Fruit fly (Drosophila melanogaster): ENCODE data around the gene CG5953.

The CG5953 gene

DNA sequence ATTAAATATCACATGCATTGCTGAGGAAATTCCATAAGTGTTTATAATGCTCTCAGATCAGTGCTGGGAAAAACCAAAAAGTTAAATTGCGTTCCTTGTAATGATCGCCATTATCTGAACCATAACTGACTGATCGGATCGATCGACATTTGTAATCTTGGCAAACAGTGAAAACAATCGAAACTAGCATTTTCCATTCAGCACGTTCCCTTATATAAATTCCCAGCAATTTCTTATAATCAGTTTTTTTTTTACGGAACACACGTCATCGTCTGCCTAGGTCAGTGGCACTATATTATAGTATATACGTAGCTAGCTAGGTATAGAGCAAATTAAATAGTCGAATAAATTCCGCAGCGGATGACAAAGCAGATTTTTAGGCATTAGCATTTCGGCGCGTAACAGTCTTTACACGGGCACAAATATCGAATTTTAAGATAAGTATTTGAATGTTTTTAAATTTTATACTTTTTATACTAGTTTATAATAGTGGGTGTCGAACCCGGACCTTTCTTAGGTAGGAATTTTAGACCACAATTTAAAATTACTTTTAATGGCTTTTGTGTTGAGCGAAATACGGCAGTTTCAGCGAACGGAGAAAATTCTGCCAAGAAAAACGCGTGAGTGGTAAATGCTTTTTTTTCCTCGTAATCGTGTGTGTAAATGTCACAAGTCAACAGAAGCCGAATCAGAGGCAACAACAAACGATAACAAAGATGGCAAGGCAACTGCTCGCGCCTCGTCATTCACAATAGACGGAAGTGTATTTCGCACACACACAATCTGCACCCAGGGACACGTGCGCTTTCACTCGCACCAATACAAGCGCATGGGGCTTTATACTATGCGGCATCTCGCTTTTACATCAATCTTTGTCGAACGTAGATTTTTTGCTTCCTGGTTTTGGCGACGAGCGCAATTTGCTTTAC lies 2.9 kb downstream of the CG5953 start:
- TF ChIP-seq pan (optimal IDR thresholded peaks at IDR 0.05) = no peak
- TF ChIP-seq CG8478 (optimal IDR thresholded peaks at IDR 0.05) = no peak
- no peak for TF ChIP-seq EcR (GFP tag; optimal IDR thresholded peaks at IDR 0.05)
- TF ChIP-seq Dll (optimal IDR thresholded peaks at IDR 0.05) = no peak
- TF ChIP-seq usp (GFP tag; optimal IDR thresholded peaks at IDR 0.05) = no peak
- no peak for TF ChIP-seq psq (optimal IDR thresholded peaks at IDR 0.05)

DNA sequence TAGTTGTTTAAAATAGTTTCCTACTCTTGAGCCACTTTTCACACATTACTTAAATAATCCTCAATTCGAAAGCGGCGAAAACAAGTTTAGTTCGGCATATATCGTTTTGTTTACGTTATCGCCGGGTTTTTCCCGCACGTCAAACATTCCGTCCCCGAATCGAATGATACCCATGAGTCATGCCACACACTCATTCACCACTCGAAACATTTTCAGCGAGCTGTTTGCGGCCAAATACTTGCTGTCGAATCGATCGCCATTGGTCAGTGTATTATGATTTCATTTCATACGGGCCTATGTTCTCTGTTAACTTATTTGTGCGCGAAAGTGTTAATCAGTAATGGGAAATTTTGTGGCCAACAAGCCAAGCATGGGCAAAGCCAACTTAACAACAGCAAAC lies 4.2 kb downstream of the CG5953 start:
- TF ChIP-seq usp (GFP tag; optimal IDR thresholded peaks at IDR 0.05) (no peak), CG8478 (optimal IDR thresholded peaks at IDR 0.05) (no peak)

DNA sequence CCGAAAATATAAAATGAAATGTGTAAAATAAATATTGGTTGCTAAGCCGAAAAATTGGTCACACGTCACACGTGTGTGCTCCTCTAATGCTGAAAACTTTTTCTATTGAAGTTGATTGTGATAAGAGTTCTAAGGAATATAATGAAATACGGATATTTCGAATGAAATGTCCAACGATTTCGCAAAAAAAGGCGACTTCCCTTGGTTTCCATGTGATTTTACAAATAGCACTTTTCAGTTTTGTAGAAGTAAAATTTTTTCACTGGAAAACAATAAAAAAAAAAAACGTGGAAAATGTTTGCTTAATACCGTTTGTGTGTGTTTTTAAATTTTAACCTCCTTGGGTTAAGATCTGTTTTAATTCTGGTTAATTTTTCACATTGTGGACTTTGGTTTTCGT lies 6.1 kb downstream of the CG5953 start:
- TF ChIP-seq usp (GFP tag; optimal IDR thresholded peaks at IDR 0.05) = no peak
- no peak for TF ChIP-seq Dll (optimal IDR thresholded peaks at IDR 0.05)
- no peak for TF ChIP-seq EcR (GFP tag; optimal IDR thresholded peaks at IDR 0.05)
- no peak for TF ChIP-seq pan (optimal IDR thresholded peaks at IDR 0.05)
- TF ChIP-seq psq (optimal IDR thresholded peaks at IDR 0.05) = no peak
- TF ChIP-seq CG8478 (optimal IDR thresholded peaks at IDR 0.05) = no peak

DNA sequence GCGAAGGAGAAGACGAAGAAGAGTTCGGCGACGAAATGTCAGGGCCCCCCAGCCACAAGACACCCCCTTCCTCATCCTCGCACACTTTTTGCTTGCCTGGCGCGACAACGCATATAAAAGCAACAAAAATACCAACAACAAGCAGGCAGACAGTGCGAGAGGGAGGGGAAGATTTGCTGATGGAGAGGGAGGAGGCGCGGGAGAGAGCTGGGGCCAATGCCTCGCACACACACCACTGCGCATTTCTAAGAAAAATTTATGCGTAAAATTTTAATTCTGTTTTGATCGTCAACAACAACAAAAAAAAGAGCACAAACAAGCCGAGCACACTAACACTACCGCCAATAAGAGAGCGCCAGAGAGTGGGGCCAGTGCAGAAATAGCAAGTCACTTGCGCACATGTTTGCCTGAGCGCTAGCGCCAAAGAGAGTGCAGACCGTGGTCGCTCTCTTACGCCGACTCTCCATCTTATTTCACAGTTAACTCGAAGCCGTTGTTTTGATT lies 6.6 kb downstream of the CG5953 start:
- peak; percentile 95 to 99 for TF ChIP-seq EcR (GFP tag; optimal IDR thresholded peaks at IDR 0.05)
- no peak for TF ChIP-seq CG8478 (optimal IDR thresholded peaks at IDR 0.05)
- no peak for TF ChIP-seq pan (optimal IDR thresholded peaks at IDR 0.05)
- no peak for TF ChIP-seq usp (GFP tag; optimal IDR thresholded peaks at IDR 0.05)
- TF ChIP-seq Dll (optimal IDR thresholded peaks at IDR 0.05) = peak; percentile 85

DNA sequence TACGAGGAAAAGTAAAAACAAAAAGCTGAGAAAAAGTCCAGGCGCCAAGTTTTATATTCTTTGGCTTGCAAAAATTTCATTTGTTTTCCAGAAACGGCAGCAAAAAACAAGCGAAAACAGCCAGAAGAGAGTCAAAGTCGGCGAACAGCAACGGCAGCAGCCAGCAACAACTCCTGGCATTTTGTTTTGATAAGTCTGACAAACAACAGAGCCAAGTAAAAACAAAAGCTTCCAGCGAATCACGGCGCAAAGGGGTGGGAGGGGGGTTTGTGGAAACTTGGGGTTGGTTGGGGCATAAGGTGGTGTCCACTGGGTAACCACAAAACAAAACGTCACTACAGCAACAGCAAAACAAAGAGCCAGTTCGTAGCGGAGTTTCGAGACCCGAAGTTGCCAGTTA lies 7.6 kb downstream of the CG5953 start:
- TF ChIP-seq pan (optimal IDR thresholded peaks at IDR 0.05) = no peak
- TF ChIP-seq usp (GFP tag; optimal IDR thresholded peaks at IDR 0.05) = no peak
- no peak for TF ChIP-seq psq (optimal IDR thresholded peaks at IDR 0.05)
- no peak for TF ChIP-seq Dll (optimal IDR thresholded peaks at IDR 0.05)
- TF ChIP-seq EcR (GFP tag; optimal IDR thresholded peaks at IDR 0.05) = no peak
- TF ChIP-seq CG8478 (optimal IDR thresholded peaks at IDR 0.05) = no peak

DNA sequence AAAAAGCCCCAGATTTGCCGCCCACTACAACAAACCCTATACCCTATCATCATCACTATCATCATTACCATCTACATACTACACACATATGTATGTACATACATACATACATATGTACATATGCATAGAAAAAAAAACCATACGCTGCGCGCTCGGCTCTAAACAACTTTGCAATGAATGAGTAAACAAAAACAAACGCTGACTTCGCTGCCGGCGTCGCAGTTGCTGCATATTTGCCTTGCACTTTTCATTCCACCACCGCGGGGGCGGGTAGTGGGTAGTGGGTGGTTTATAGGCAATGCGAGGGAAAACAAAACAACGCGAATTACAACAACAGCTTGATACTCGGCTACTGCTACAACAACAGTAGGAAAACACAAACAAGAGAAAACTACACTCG lies 9.6 kb downstream of the CG5953 start:
- TF ChIP-seq usp (GFP tag; optimal IDR thresholded peaks at IDR 0.05) (no peak), EcR (GFP tag; optimal IDR thresholded peaks at IDR 0.05) (no peak), Dll (optimal IDR thresholded peaks at IDR 0.05) (no peak), pan (optimal IDR thresholded peaks at IDR 0.05) (no peak), psq (optimal IDR thresholded peaks at IDR 0.05) (no peak), CG8478 (optimal IDR thresholded peaks at IDR 0.05) (no peak)

DNA sequence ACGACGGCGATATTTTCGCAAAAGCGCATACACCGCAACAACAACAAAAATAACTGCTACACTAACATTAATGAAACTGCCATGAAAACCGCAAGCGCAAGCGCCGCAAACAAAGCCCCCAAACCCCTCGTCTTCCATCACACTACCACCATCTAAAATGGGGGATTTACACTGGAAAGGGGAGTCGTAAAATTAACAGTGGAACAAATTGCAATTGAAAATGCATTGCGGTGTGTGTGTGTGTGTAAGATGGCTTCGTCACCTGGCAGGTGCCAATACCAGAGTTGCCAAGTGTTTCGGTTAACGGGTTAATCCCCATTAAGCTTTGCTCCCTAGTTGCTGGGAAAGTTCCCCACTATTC lies 10.4 kb downstream of the CG5953 start:
- TF ChIP-seq pan (optimal IDR thresholded peaks at IDR 0.05) (no peak), usp (GFP tag; optimal IDR thresholded peaks at IDR 0.05) (no peak), EcR (GFP tag; optimal IDR thresholded peaks at IDR 0.05) (no peak), Dll (optimal IDR thresholded peaks at IDR 0.05) (no peak), CG8478 (optimal IDR thresholded peaks at IDR 0.05) (no peak), psq (optimal IDR thresholded peaks at IDR 0.05) (no peak)

DNA sequence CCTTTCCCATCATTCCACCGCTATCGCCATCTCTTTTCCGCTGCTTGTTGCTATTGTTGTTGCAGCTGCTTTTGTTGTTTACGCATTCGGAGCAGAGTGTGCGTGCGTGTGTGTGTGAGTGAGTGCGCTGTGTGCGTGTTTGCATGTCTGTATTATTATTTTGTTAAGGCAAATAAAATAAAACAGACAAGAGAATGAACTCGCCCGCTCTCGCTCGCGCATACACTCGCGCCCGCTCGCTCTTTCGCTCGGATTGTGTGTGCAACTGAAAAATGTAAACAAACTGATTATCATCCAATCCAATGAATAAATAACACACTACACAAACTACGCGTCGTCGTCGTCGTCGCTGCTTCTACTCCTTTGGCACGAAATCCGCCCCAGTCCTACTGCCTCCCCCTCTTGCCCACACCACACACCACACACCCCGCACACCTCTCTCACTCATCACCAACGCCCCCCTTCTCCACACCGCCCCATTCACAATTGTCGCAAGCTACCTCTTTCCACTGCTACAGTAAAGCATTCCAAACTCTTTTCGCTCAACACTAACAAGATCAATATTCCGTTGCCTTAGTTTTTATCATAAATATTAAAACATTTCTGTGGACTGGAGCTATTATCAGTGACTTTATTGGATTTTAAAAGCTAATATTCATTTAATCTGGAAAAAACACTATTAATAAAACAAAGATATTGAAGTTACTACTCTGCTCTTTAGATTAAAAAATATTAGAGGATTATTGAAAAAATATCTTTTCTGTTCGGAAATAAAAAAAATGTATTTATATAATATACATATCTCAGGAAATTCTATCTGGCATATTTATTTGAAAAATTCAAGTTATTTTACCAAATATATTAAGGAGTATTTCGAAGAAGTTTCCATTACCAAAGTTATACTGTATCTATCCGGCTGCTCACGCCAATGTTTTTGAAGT lies 11.1 kb downstream of the CG5953 start:
- TF ChIP-seq CG8478 (optimal IDR thresholded peaks at IDR 0.05) (no peak), EcR (GFP tag; optimal IDR thresholded peaks at IDR 0.05) (peak in 1 of 2 experiments; percentile 60), usp (GFP tag; optimal IDR thresholded peaks at IDR 0.05) (no peak), pan (optimal IDR thresholded peaks at IDR 0.05) (no peak), psq (optimal IDR thresholded peaks at IDR 0.05) (no peak), Dll (optimal IDR thresholded peaks at IDR 0.05) (peak; percentile 70)

DNA sequence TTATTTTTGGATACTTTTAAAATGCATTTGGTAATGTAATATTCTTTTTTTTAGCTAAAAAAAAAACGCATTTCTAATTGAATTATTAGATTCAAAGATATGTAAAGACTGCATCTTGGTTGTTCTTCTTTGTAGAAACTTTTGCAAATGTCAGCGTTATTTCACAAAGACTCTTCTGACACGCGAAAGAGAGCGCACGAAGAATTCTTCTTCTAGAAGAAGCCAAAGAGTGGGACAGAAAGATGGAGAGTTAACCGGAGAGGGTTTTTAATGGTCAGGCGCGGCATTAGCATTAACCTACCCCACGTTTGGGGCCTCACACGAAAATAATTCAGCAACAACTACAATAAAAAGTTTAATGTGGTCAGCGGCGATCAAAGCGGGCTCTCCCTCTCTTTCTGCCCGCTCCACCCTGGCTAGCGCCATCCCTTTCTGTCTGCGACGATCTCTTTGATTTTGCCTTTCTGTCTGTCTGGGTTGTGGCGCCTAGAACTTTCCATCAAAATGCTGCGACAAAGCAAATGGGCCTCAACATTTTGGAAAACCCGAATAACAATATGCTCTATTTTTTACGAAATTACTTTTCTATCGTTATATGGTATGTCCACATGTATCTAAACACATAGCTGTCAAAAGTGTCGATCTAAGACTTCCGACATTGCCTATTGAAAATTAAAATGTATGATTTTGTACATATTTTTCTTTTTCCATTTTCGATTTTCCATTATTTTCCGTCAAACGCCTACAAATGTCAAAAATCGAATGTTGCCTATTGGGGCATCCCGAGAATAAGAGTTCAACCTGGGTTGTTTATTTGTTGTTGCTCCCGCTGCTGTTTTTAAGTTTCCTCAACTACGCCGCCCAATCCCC lies 12.0 kb downstream of the CG5953 start:
- TF ChIP-seq EcR (GFP tag; optimal IDR thresholded peaks at IDR 0.05) (no peak), psq (optimal IDR thresholded peaks at IDR 0.05) (no peak), CG8478 (optimal IDR thresholded peaks at IDR 0.05) (no peak), pan (optimal IDR thresholded peaks at IDR 0.05) (no peak), usp (GFP tag; optimal IDR thresholded peaks at IDR 0.05) (no peak), Dll (optimal IDR thresholded peaks at IDR 0.05) (no peak)

DNA sequence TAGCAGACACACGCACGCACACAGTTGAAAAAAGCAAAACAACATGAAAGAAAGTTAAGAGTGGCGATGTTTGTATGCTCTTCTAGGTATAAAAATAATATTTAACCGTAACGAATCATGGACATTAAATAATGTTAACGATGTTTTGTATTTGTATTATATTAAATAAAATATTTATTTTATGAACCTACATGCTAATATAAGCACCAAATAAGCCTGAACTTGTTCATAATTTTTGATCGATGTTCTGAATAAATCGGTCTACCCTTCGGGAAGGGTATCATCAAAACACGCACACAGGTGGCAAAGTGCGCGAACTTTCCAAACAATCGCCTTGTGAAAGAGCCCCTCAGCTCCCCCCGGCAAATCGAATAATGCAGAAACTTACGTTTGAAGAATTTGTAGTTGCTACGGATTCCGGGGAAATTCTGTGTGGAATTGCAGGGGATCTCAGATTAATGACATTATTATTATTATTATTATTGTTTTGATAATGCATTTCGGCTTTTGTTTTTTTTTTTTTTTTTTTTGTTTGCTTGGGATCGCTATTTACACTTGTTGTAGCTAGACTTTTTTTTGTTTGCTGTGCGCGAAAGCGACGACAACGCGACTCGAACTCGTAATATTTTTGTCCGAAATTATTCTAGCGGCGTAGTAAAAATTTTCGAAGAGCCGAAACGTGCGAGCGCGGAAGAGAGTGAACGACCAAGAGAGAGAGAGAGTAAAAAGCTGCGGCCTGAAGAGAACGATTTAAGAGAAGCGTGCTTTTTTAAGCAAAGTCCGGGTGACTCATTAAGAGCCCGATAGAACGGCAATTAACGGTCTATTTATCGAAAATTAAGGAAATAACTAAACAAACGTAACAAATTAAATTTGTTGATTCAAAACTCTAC lies 12.8 kb downstream of the CG5953 start:
- TF ChIP-seq Dll (optimal IDR thresholded peaks at IDR 0.05) (peak; percentile 41), CG8478 (optimal IDR thresholded peaks at IDR 0.05) (no peak)
